Worm (Caenorhabditis elegans) whole organism, L1 larva: ENCODE results near the gene F44B9.2.

Experiments used
- lsy-2 ChIP-seq, 2 experiments: fragments of 150-350 bp; optimal IDR thresholded peaks; 2 replicates each; lab custom pipeline; 2014; ENCODE audit warnings: missing biosample characterization in 2 of 2, missing genetic modification characterization in 2 of 2
- mdl-1 ChIP-seq, 2 experiments: fragments of 150-350 bp; optimal IDR thresholded peaks; 2 replicates each; lab custom pipeline; 2014 to 2017; ENCODE audit warnings: missing biosample characterization in 2 of 2, missing genetic modification characterization in 2 of 2, inconsistent platforms in 1 of 2
- nhr-76 ChIP-seq: sonication (generic microtip); optimal IDR thresholded peaks from 2 replicates; lab custom pipeline; 2017; ENCODE audit warnings: missing biosample characterization, missing genetic modification characterization
- tbx-2 ChIP-seq: sonication (generic microtip); optimal IDR thresholded peaks from 2 replicates; lab custom pipeline; 2016; ENCODE audit warnings: missing genetic modification characterization, missing compliant biosample characterization
- unc-62 ChIP-seq: fragments of 150-350 bp; optimal IDR thresholded peaks from 2 replicates; lab custom pipeline; 2014; ENCODE audit warnings: missing biosample characterization, missing genetic modification reagents, missing genetic modification characterization
- unc-86 ChIP-seq: sonication (generic microtip); optimal IDR thresholded peaks from 2 replicates; lab custom pipeline; 2016; ENCODE audit warnings: missing genetic modification characterization, missing compliant biosample characterization
- ztf-11 ChIP-seq, 2 experiments: sonication (generic microtip); optimal IDR thresholded peaks; 2 replicates each; lab custom pipeline; 2016 to 2017; ENCODE audit warnings: missing genetic modification characterization in 2 of 2, missing biosample characterization in 1 of 2, missing compliant biosample characterization in 1 of 2

DNA sequence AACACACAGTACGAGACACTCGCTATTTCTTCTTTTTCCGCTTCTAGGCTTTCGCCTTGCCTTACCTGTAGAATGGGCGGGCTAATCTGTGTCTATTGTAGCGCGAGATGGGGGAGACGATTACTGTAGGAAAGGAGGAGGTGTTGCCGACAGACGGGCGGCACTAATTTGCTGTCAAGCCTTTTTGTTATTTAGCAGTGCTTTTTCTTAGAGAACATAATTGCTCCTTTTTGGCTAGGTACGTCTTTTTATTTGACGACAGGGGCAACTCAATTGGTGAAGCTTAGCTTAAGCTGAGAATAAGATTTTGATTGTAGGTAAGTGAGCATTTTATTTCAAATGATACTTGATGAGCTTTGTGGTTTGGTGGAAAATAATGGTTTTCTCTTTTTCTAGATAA is 41.4 kb downstream of the F44B9.2 start:
- TF ChIP-seq tbx-2 (tag; lab: Kevin White, UChicago) (no peak), ztf-11 (tag; optimal IDR thresholded peaks at IDR 0.05; lab: Kevin White, UChicago) (no peak), nhr-76 (tag; lab: Kevin White, UChicago) (no peak), mdl-1 (tag; optimal IDR thresholded peaks at IDR 0.05; lab: Kevin White, UChicago) (no peak), unc-62 (GFP tag; lab: Kevin White, UChicago) (no peak), unc-86 (tag; lab: Kevin White, UChicago) (no peak), lsy-2 (tag; optimal IDR thresholded peaks at IDR 0.05; lab: Kevin White, UChicago) (no peak)
